Worm (Caenorhabditis elegans) whole organism, midembryonic: Measurements from ENCODE around the gene agl-1.

ENCODE experiments used
- T22C8.4 ChIP-seq: fragments of 200-800 bp; sonication (Bioruptor generic); IDR thresholded peaks from 2 replicates; pipeline ENCODE4 v1.3.6; 2022; ENCODE audit warnings: missing genetic modification characterization, missing compliant biosample characterization
- ref-1 ChIP-seq: fragments of 200-800 bp; sonication (Bioruptor generic); conservative IDR thresholded peaks from 2 replicates; pipeline ENCODE4 v1.3.6; 2022; ENCODE audit warnings: missing genetic modification reagents, missing genetic modification characterization, missing compliant biosample characterization
- tab-1 ChIP-seq: fragments of 200-800 bp; sonication (Bioruptor generic); IDR thresholded peaks from 2 replicates; pipeline ENCODE4 v1.3.6; 2022; ENCODE audit warnings: missing genetic modification characterization, missing compliant biosample characterization
- ztf-23 ChIP-seq: fragments of 200-800 bp; sonication (Bioruptor generic); IDR thresholded peaks from 2 replicates; pipeline ENCODE4 v1.3.6; 2022; ENCODE audit warnings: missing genetic modification reagents, missing genetic modification characterization, missing compliant biosample characterization

ce11 chrII:14406117-14406935, 48.4 kb upstream of the agl-1 start:
- TF ChIP-seq tab-1 (GFP tag; lab: Robert Waterston, UW), result no peak
- no peak for TF ChIP-seq T22C8.4
- no peak for TF ChIP-seq ref-1 (GFP tag; lab: Robert Waterston, UW)
- TF ChIP-seq ztf-23 (GFP tag; lab: Robert Waterston, UW), result no peak
